Worm (Caenorhabditis elegans) whole organism, L2 larva: ENCODE results near the gene idpa-2.

Source experiments
- crh-2 ChIP-seq: sonication (generic microtip); optimal IDR thresholded peaks from 2 replicates; lab custom pipeline; 2017; ENCODE audit warnings: missing biosample characterization, missing genetic modification characterization
- lin-39 ChIP-seq: fragments of 150-350 bp; optimal IDR thresholded peaks from 2 replicates; lab custom pipeline; 2014; ENCODE audit warnings: missing biosample characterization, missing genetic modification reagents, missing genetic modification characterization
- lsy-2 ChIP-seq, 2 experiments: fragments of 150-350 bp in 1 of 2; sonication (generic microtip) in 1 of 2; optimal IDR thresholded peaks; 2 replicates each; lab custom pipeline; 2014 to 2017; ENCODE audit warnings: missing biosample characterization in 2 of 2, missing genetic modification characterization in 2 of 2
- mdl-1 ChIP-seq, 2 experiments: fragments of 150-350 bp in 1 of 2; sonication (generic microtip) in 1 of 2; optimal IDR thresholded peaks; 2 replicates each; lab custom pipeline; 2017; ENCODE audit warnings: missing biosample characterization in 2 of 2, missing genetic modification characterization in 2 of 2
- unc-39 ChIP-seq: fragments of 150-350 bp; optimal IDR thresholded peaks from 2 replicates; lab custom pipeline; 2014; ENCODE audit warnings: missing biosample characterization, missing genetic modification characterization
- unc-62 ChIP-seq: fragments of 150-350 bp; optimal IDR thresholded peaks from 2 replicates; lab custom pipeline; 2014; ENCODE audit warnings: missing biosample characterization, missing genetic modification reagents, missing genetic modification characterization
- ztf-11 ChIP-seq: sonication (generic microtip); optimal IDR thresholded peaks from 2 replicates; lab custom pipeline; 2017; ENCODE audit warnings: missing biosample characterization, missing genetic modification characterization

DNA sequence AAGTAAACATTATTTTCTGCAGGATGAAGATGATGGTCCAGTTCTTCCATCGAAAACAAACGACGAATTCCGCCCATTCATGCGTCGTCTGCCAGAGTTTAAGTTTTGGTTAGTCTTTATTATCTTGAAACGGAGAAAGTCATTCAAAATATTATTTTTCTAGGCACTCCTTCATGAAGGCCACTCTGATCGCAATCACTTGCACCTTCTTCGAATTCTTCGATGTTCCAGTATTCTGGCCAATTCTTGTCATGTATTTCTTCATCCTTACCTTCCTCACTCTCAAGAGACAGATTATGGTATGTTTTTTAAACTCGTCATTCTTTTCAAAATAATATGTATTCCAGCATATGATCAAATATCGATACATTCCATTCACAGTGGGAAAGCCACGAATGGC lies 19.3 kb upstream of the idpa-2 start:
- TF ChIP-seq lsy-2 (tag; optimal IDR thresholded peaks at IDR 0.05; lab: Kevin White, UChicago) (no peak), ztf-11 (no peak), unc-62 (GFP tag; lab: Kevin White, UChicago) (no peak), unc-39 (tag; lab: Kevin White, UChicago) (no peak), crh-2 (peak; percentile 6), mdl-1 (tag; optimal IDR thresholded peaks at IDR 0.05; lab: Kevin White, UChicago) (no peak), lin-39 (tag; lab: Kevin White, UChicago) (no peak)
